Fruit fly (Drosophila melanogaster) whole organism, embryonic: ENCODE results near the gene Eno.
A peak's percentile ranks its signal among the peaks of the same experiment; 100 is the strongest.

ENCODE experiments used
- Abd-B ChIP-seq: fragments of 200-800 bp; sonication (Bioruptor generic); optimal IDR thresholded peaks from 2 replicates; lab custom pipeline; 2018; ENCODE audit warnings: missing biosample characterization, mild to moderate bottlenecking, missing genetic modification characterization, moderate library complexity
- BEAF-32 ChIP-seq: fragments of 200-800 bp; sonication (Bioruptor generic); optimal IDR thresholded peaks from 3 replicates; lab custom pipeline; 2017; ENCODE audit warnings: missing biosample characterization, missing genetic modification characterization, mild to moderate bottlenecking, moderate library complexity, missing genetic modification reagents
- CG10267 ChIP-seq: fragments of 200-800 bp; sonication (Bioruptor generic); optimal IDR thresholded peaks from 2 replicates; lab custom pipeline; 2018; ENCODE audit warnings: missing biosample characterization, mild to moderate bottlenecking, missing genetic modification characterization, moderate library complexity
- CG13287 ChIP-seq: fragments of 200-800 bp; sonication (Bioruptor generic); IDR thresholded peaks from 2 replicates; pipeline ENCODE4 v1.3.6; 2022; ENCODE audit warnings: missing biosample characterization, missing genetic modification characterization; ENCODE audit not compliant: partially characterized antibody
- CG17186 ChIP-seq: fragments of 200-800 bp; sonication (Bioruptor generic); optimal IDR thresholded peaks from 3 replicates; lab custom pipeline; 2017; ENCODE audit warnings: missing biosample characterization, missing genetic modification reagents, missing genetic modification characterization
- CG17385 ChIP-seq: fragments of 200-800 bp; sonication (Bioruptor generic); optimal IDR thresholded peaks from 3 replicates; lab custom pipeline; 2018; ENCODE audit warnings: missing biosample characterization, mild to moderate bottlenecking, missing genetic modification characterization
- CG18764 ChIP-seq: fragments of 200-800 bp; sonication (Bioruptor generic); optimal IDR thresholded peaks from 3 replicates; lab custom pipeline; 2016; ENCODE audit warnings: missing biosample characterization, missing genetic modification characterization
- CG30020 ChIP-seq: fragments of 200-800 bp; optimal IDR thresholded peaks from 2 replicates; lab custom pipeline; 2019; ENCODE audit warnings: missing biosample characterization, mild to moderate bottlenecking, missing genetic modification characterization, moderate library complexity
- CG34422 ChIP-seq: fragments of 200-800 bp; sonication (Bioruptor generic); IDR thresholded peaks from 3 replicates; pipeline ENCODE4 v1.3.6; 2022; ENCODE audit warnings: missing biosample characterization, missing genetic modification characterization
- CG3995 ChIP-seq: fragments of 200-800 bp; sonication (Bioruptor generic); optimal IDR thresholded peaks from 3 replicates; lab custom pipeline; 2016; ENCODE audit warnings: missing biosample characterization, missing genetic modification characterization
- CG4404 ChIP-seq: fragments of 200-800 bp; sonication (Bioruptor generic); IDR thresholded peaks from 2 replicates; pipeline ENCODE4 v1.3.6; 2022; ENCODE audit warnings: missing biosample characterization, missing genetic modification characterization
- CG6791 ChIP-seq: fragments of 200-800 bp; sonication (Bioruptor generic); IDR thresholded peaks from 3 replicates; pipeline ENCODE4 v1.3.6; 2022; ENCODE audit warnings: missing biosample characterization, missing genetic modification characterization; ENCODE audit not compliant: partially characterized antibody
- CG7556 ChIP-seq: fragments of 200-800 bp; sonication (Bioruptor generic); optimal IDR thresholded peaks from 2 replicates; lab custom pipeline; 2017; ENCODE audit warnings: missing biosample characterization, mild to moderate bottlenecking, missing genetic modification characterization
- CG7786 ChIP-seq: fragments of 200-800 bp; sonication (Bioruptor generic); optimal IDR thresholded peaks from 2 replicates; lab custom pipeline; 2016; ENCODE audit warnings: missing biosample characterization, missing genetic modification characterization
- CG9215 ChIP-seq: fragments of 200-800 bp; sonication (Bioruptor generic); IDR thresholded peaks from 2 replicates; pipeline ENCODE4 v1.3.6; 2022; ENCODE audit warnings: missing biosample characterization, missing genetic modification characterization
- CTCF ChIP-seq: fragments of 200-800 bp; sonication (Bioruptor generic); optimal IDR thresholded peaks from 2 replicates; lab custom pipeline; 2017; ENCODE audit warnings: missing biosample characterization, mild to moderate bottlenecking, missing genetic modification characterization, moderate library complexity
- Dp ChIP-seq: fragments of 200-800 bp; sonication (Bioruptor generic); optimal IDR thresholded peaks from 2 replicates; lab custom pipeline; 2018; ENCODE audit warnings: missing biosample characterization, mild to moderate bottlenecking, missing genetic modification characterization, moderate library complexity
- H2.0 ChIP-seq: fragments of 200-800 bp; sonication (Bioruptor generic); IDR thresholded peaks from 2 replicates; pipeline ENCODE4 v1.3.6; 2022; ENCODE audit warnings: missing biosample characterization, missing genetic modification characterization
- HmgZ ChIP-seq: fragments of 200-800 bp; sonication (Bioruptor generic); optimal IDR thresholded peaks from 2 replicates; lab custom pipeline; 2018; ENCODE audit warnings: missing biosample characterization, mild to moderate bottlenecking, missing genetic modification characterization
- Hr39 ChIP-seq: fragments of >200 bp; optimal IDR thresholded peaks from 2 replicates; lab custom pipeline; 2017
- MBD-R2 ChIP-seq: fragments of 200-800 bp; sonication (Bioruptor generic); IDR thresholded peaks from 2 replicates; pipeline ENCODE4 v1.3.6; 2022; ENCODE audit warnings: missing biosample characterization, missing genetic modification characterization
- Max ChIP-seq: fragments of 200-800 bp; sonication (Bioruptor generic); optimal IDR thresholded peaks from 2 replicates; lab custom pipeline; 2016; ENCODE audit warnings: missing biosample characterization, mild to moderate bottlenecking, missing genetic modification characterization
- Med ChIP-seq: fragments of 200-800 bp; sonication (Bioruptor generic); peaks from one replicate; lab custom pipeline; 2016; ENCODE audit warnings: missing biosample characterization, missing genetic modification characterization, mild to moderate bottlenecking, inconsistent platforms, moderate library complexity
- Oli ChIP-seq: fragments of 200-800 bp; sonication (Bioruptor generic); optimal IDR thresholded peaks from 2 replicates; lab custom pipeline; 2018; ENCODE audit warnings: missing biosample characterization, mild to moderate bottlenecking, missing genetic modification characterization, moderate library complexity
- Rfx ChIP-seq: fragments of 200-800 bp; sonication (Bioruptor generic); IDR thresholded peaks from 2 replicates; pipeline ENCODE4 v1.3.6; 2022; ENCODE audit warnings: missing biosample characterization, missing genetic modification characterization
- crp ChIP-seq, 2 experiments: fragments of 200-800 bp; sonication (Bioruptor generic); optimal IDR thresholded peaks; 2 replicates in 1 of 2; 3 replicates in 1 of 2; lab custom pipeline; 2017; ENCODE audit warnings: missing biosample characterization in 2 of 2, missing genetic modification characterization in 2 of 2, mild to moderate bottlenecking in 1 of 2, moderate library complexity in 1 of 2
- dm ChIP-seq: fragments of 200-800 bp; sonication (Bioruptor generic); optimal IDR thresholded peaks from 3 replicates; lab custom pipeline; 2016; ENCODE audit warnings: missing biosample characterization, missing genetic modification characterization
- eyg ChIP-seq: fragments of 200-800 bp; sonication (Bioruptor generic); optimal IDR thresholded peaks from 3 replicates; lab custom pipeline; 2016; ENCODE audit warnings: missing biosample characterization, missing genetic modification characterization
- hb ChIP-seq: fragments of 200-800 bp; sonication (Bioruptor generic); IDR thresholded peaks from 3 replicates; pipeline ENCODE4 v1.3.6; 2022; ENCODE audit warnings: missing biosample characterization, missing genetic modification characterization; ENCODE audit not compliant: partially characterized antibody
- inv ChIP-seq: fragments of 200-800 bp; sonication (Bioruptor generic); IDR thresholded peaks from 2 replicates; pipeline ENCODE4 v1.3.6; 2022; ENCODE audit warnings: missing biosample characterization, missing genetic modification characterization; ENCODE audit not compliant: partially characterized antibody
- p53 ChIP-seq: fragments of 200-800 bp; sonication (Bioruptor generic); optimal IDR thresholded peaks from 2 replicates; lab custom pipeline; 2016; ENCODE audit warnings: missing biosample characterization, missing genetic modification characterization
- pnt ChIP-seq: fragments of 200-800 bp; sonication (Bioruptor generic); optimal IDR thresholded peaks from 3 replicates; lab custom pipeline; 2016; ENCODE audit warnings: missing biosample characterization, missing genetic modification characterization
- sna ChIP-seq: fragments of 200-800 bp; sonication (Bioruptor generic); IDR thresholded peaks from 2 replicates; pipeline ENCODE4 v1.3.6; 2022; ENCODE audit warnings: missing biosample characterization, missing genetic modification characterization; ENCODE audit not compliant: partially characterized antibody
- stwl ChIP-seq: fragments of 200-800 bp; sonication (Bioruptor generic); optimal IDR thresholded peaks from 3 replicates; lab custom pipeline; 2018; ENCODE audit warnings: missing biosample characterization, mild to moderate bottlenecking, missing genetic modification characterization, moderate library complexity
- tap ChIP-seq: fragments of 200-800 bp; optimal IDR thresholded peaks from 3 replicates; lab custom pipeline; 2019; ENCODE audit warnings: missing biosample characterization, mild to moderate bottlenecking, missing genetic modification characterization, moderate library complexity
- tll ChIP-seq, 2 experiments: fragments of 200-800 bp in 1 of 2; fragments of >200 bp in 1 of 2; sonication (Bioruptor generic) in 1 of 2; optimal IDR thresholded peaks; 2 replicates each; lab custom pipeline; 2017 to 2019; ENCODE audit warnings: missing biosample characterization in 2 of 2, missing genetic modification characterization in 2 of 2, mild to moderate bottlenecking in 1 of 2, moderate library complexity in 1 of 2
- trem ChIP-seq: fragments of 200-800 bp; optimal IDR thresholded peaks from 3 replicates; lab custom pipeline; 2019; ENCODE audit warnings: missing biosample characterization, mild to moderate bottlenecking, missing genetic modification characterization, moderate library complexity
- twi ChIP-seq: fragments of 200-800 bp; optimal IDR thresholded peaks from 2 replicates; lab custom pipeline; 2019; ENCODE audit warnings: missing biosample characterization, mild to moderate bottlenecking, missing genetic modification characterization, moderate library complexity
- vvl ChIP-seq: fragments of 200-800 bp; sonication (Bioruptor generic); IDR thresholded peaks from 2 replicates; pipeline ENCODE4 v1.3.6; 2022; ENCODE audit warnings: missing biosample characterization, missing genetic modification characterization
- zfh1 ChIP-seq: fragments of 200-800 bp; sonication (Bioruptor generic); IDR thresholded peaks from 3 replicates; pipeline ENCODE4 v1.3.6; 2022; ENCODE audit warnings: missing biosample characterization, missing genetic modification characterization

Eno gene

dm6 chr2L:1728620-1728944 is 854 bp downstream of the Eno start, which contains the start of gene Rrp40 (continued):
- TF ChIP-seq crp (GFP tag; optimal IDR thresholded peaks at IDR 0.05; lab: Kevin White, UChicago), result peak; percentile 55 to 96
- no peak for TF ChIP-seq CG9215 (GFP tag; lab: Robert Waterston, UW)
- peak; percentile 38 for TF ChIP-seq CG17186 (GFP tag; lab: Kevin White, UChicago)
- no peak for TF ChIP-seq eyg (GFP tag; lab: Kevin White, UChicago)
- 0 out of 2 replicates have a peak, but pooled peaks have one; percentile 22 for TF ChIP-seq sna
- peak; percentile 48 for TF ChIP-seq vvl
- no peak for TF ChIP-seq BEAF-32
- peak; percentile 5 for TF ChIP-seq CG3995 (GFP tag; lab: Kevin White, UChicago)
- TF ChIP-seq CG4404, result no peak
- peak; percentile 14 for TF ChIP-seq trem (tag; lab: Kevin White, UChicago)
- no peak for TF ChIP-seq H2.0
- peak; percentile 71 for TF ChIP-seq stwl (tag; lab: Kevin White, UChicago)
- TF ChIP-seq CG6791 (GFP tag; lab: Robert Waterston, UW), result 0 out of 3 replicates have a peak, but pooled peaks have one; percentile 8
- TF ChIP-seq Dp (GFP tag; lab: Kevin White, UChicago), result peak; percentile 82
- peak in 1 of 2 experiments; percentile 54 for TF ChIP-seq tll (GFP tag; optimal IDR thresholded peaks at IDR 0.05; lab: Kevin White, UChicago)
- no peak for TF ChIP-seq CG18764 (GFP tag; lab: Kevin White, UChicago)
- no peak for TF ChIP-seq hb
- peak; percentile 21; the same call in 1 of the 2 replicates for TF ChIP-seq CG13287 (GFP tag; lab: Robert Waterston, UW)
- peak; percentile 13 for TF ChIP-seq Oli (tag; lab: Kevin White, UChicago)
- TF ChIP-seq CTCF (GFP tag; lab: Kevin White, UChicago), result peak; percentile 12
- TF ChIP-seq CG34422, result peak; percentile 38; the same call in 1 of the 3 replicates
- TF ChIP-seq pnt (GFP tag; lab: Kevin White, UChicago), result no peak
- TF ChIP-seq HmgZ, result no peak
- no peak for TF ChIP-seq CG7556
- TF ChIP-seq twi (tag; lab: Kevin White, UChicago), result peak; percentile 50
- TF ChIP-seq Rfx, result 0 out of 2 replicates have a peak, but pooled peaks have one; percentile 7
- TF ChIP-seq CG30020 (tag; lab: Kevin White, UChicago), result no peak
- no peak for TF ChIP-seq p53 (GFP tag; lab: Kevin White, UChicago)
- TF ChIP-seq CG10267 (tag; lab: Kevin White, UChicago), result peak; percentile 94
- peak; percentile 74 for TF ChIP-seq MBD-R2 (GFP tag; lab: Robert Waterston, UW)
- TF ChIP-seq Max, result peak; percentile 3
- peak; percentile 80 for TF ChIP-seq Med
- peak; percentile 66 for TF ChIP-seq dm (GFP tag; lab: Kevin White, UChicago)
- no peak for TF ChIP-seq CG7786 (GFP tag; lab: Kevin White, UChicago)
- no peak for TF ChIP-seq tap (tag; lab: Kevin White, UChicago)
- no peak for TF ChIP-seq zfh1 (GFP tag; lab: Robert Waterston, UW)
- TF ChIP-seq CG17385 (GFP tag; lab: Kevin White, UChicago), result no peak
- TF ChIP-seq inv (GFP tag; lab: Robert Waterston, UW), result no peak
- no peak for TF ChIP-seq Abd-B (GFP tag; lab: Kevin White, UChicago)
- TF ChIP-seq Hr39 (lab: Kevin White, UChicago), result no peak
